Fruit fly (Drosophila melanogaster) S2 (cell line): ENCODE results near the gene otu.
A peak's percentile ranks its signal among the peaks of the same experiment; 100 is the strongest.

Experiments used
- CG8478 ChIP-seq: fragments of >200 bp; optimal IDR thresholded peaks from 2 replicates; lab custom pipeline; 2018
- CTCF ChIP-seq, 2 experiments: fragments of >200 bp; optimal IDR thresholded peaks; 2 replicates each; lab custom pipeline; 2018

Gene otu

DNA sequence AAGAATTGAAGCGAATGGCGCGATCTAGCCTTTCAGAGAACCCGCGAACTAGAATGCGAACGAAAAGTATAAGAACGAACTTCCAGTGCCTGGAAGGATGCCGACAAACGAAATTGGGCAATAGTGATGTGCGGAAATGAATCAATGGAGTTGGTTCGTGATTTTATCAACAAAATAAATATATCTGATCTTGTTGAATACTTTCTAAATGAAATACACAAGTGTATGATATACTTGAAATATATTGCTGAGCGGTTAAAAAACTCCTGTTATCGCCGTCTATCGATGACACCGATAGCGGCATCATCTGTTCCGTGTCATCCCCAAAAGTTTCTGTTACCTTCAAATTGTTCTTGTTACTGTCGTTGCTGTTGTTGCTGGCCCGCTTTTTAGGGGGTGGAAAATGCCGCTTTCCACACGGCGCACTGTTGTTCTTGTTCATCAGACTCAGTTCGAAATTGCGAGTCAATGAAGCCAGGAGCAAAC lies at the start of gene otu:
otu (minus strand) TSS at position 51 of the 486 bp plus-strand sequence.
- TF ChIP-seq CTCF (optimal IDR thresholded peaks at IDR 0.05; lab: Kevin White, UChicago) (no peak), CG8478 (lab: Kevin White, UChicago) (no peak)

DNA sequence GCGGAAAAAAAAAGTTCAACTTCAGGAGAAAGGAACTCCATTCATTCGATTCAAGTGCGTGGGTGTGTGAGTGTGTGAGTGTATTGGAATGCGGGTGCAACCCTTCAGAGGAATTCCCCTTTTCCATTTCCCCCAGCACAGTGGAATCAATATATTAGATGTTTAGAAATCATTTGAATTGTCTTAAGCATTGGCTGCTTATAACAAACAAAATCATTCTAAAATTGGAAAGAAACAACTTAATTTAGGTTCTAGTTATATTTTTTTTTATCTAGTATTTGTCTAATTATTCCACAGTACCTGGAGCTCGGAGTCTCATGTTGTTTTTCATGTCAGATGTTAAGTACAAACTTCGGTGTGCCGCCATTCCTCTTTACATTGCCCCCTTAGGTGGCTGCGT lies 49.7 kb upstream of the otu start:
- no peak for TF ChIP-seq CTCF (optimal IDR thresholded peaks at IDR 0.05; lab: Kevin White, UChicago)
- no peak for TF ChIP-seq CG8478 (lab: Kevin White, UChicago)

DNA sequence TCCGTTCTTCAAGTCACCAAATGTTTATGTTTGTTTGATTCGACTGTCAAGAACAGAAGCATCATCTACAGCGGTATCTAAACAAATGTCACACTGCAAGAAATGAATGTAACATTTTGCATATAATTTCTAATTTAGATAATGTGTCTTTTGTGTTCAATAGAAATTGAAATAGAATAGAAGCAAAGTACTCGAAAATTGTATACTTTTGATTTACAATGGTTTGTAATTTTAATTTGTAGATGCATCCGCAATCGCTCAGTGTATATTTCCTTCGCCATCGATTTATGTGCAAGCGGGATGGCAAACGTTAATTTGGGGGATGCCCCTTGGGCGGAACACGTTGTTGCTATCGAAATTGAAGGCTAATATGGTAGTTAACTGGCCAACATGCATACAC lies 48.8 kb upstream of the otu start:
- TF ChIP-seq CG8478 (lab: Kevin White, UChicago), result no peak
- no peak for TF ChIP-seq CTCF (optimal IDR thresholded peaks at IDR 0.05; lab: Kevin White, UChicago)

DNA sequence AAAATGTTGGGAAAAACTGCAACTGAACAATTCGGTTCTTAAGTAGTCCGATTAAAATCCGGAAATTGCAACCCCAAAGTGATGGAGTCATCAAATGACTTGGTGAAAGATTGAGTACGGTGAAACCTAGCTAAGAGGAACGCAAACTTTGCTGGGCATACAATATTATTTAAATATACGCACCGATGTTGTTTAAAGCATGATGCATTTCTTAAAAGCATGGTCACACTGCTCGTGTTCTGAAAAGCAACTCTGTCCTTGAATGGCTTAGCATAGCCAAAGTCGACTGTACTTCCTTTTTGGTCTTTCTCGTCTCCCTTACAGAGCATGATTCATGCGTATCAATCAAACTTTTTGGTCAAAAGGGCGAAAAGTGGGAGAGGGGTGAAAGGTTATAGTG lies 47.3 kb upstream of the otu start:
- TF ChIP-seq CTCF (optimal IDR thresholded peaks at IDR 0.05; lab: Kevin White, UChicago) (no peak), CG8478 (lab: Kevin White, UChicago) (no peak)

- TF ChIP-seq CTCF (optimal IDR thresholded peaks at IDR 0.05; lab: Kevin White, UChicago), result no peak
- no peak for TF ChIP-seq CG8478 (lab: Kevin White, UChicago)
Observed at dm6 chrX:8534734-8535133, 45.4 kb upstream of the otu start.

DNA sequence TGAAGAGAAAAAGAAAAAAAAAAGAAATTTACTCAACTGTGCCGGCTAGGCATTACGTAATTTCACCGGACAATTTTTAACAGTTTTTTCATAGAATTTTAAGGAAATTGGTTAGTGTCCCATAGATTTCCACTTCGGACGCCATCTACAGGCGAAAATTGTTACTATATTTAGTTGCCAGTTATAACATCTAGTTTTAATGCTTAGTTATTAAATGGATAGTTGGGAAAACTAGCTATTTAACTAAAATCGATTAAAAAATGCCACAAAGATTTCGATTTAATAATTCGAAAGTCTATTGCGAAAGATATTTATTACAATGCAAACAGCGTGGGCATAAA lies 45.0 kb upstream of the otu start:
- TF ChIP-seq CTCF (optimal IDR thresholded peaks at IDR 0.05; lab: Kevin White, UChicago), result peak; percentile 35 to 65
- TF ChIP-seq CG8478 (lab: Kevin White, UChicago), result no peak

DNA sequence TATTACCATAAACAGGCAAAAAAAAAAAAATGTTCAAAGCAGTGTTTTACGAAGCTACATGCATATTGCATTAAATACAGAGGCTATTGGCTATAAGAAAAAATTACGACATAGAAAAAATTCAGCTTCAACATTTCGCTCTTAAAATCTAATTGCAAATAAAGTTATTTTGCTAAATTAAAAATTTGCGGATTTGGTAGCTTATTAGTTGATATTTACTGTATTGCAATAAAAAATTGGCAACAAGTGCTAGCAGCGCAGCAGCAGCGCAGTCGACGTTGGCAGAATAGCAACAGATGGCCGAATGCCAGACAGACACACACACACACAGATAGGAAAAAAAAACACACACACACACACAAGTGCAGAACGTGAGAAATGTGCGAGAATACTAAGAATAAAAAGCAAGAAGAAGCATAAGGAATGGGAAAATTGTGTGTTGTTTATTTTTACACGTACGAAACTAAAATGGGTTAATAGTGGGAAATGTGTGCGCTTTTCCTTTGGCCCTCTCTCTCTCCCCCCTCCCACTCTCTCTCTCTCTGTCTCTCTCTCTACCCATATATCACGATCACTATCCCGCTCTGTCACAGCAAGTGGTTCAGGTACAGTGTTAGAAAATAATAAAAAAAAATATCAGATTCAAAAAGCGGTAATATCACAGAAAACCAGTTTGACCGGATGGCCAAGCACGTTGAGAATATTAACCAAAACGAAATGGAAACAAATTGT lies 44.4 kb upstream of the otu start:
- TF ChIP-seq CTCF (optimal IDR thresholded peaks at IDR 0.05; lab: Kevin White, UChicago) (no peak), CG8478 (lab: Kevin White, UChicago) (no peak)

- TF ChIP-seq CTCF (optimal IDR thresholded peaks at IDR 0.05; lab: Kevin White, UChicago), result no peak
- no peak for TF ChIP-seq CG8478 (lab: Kevin White, UChicago)
Observed at dm6 chrX:8531775-8532174, 42.4 kb upstream of the otu start.

dm6 chrX:8529598-8529997 lies 40.3 kb upstream of the otu start, which contains the start of gene PIP82:
Gene PIP82, minus strand, starts transcription at chrX:8529698.
- no peak for TF ChIP-seq CTCF (optimal IDR thresholded peaks at IDR 0.05; lab: Kevin White, UChicago)
- TF ChIP-seq CG8478 (lab: Kevin White, UChicago), result no peak

dm6 chrX:8523572-8524155 lies 34.3 kb upstream of the otu start:
- TF ChIP-seq CG8478 (lab: Kevin White, UChicago), result no peak
- TF ChIP-seq CTCF (optimal IDR thresholded peaks at IDR 0.05; lab: Kevin White, UChicago), result no peak

DNA sequence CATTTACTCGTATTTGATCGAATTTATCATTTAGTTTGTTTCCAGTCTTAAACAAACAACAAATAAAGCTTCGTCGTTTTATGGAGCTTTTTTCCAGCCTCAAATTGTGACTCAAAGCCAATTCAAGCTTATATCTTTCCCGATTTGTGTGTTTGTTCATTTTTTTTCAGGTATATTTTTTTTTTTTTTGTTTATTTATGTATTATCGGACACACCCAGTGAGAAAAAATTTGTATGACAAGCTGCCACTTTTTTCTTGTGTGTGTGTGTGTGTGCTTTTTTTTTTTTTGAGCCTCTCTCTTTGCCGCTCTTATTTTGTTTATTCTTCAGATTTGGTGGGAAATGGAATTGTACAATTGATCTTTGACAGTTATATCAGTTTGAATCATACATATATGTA lies 33.2 kb upstream of the otu start:
- TF ChIP-seq CG8478 (lab: Kevin White, UChicago), result no peak
- TF ChIP-seq CTCF (optimal IDR thresholded peaks at IDR 0.05; lab: Kevin White, UChicago), result no peak

DNA sequence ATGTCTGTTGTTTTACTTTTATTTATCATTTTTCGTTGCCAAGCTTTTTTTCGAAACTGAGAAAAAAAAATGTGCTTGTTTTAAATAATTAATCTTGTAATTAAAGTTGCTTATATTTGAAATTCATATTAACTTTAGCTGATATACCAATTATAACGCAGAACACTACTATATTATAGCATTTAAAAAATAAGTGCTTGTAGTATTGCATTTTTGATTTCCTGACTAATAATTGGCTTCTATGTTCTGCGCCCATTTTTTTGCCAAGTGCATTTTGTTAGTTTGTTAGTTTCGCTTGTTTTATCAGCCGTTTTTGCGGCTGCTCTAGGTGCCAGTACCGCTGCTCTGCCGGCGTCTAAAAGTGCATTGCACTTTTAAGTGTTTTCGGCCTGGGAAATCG lies 32.2 kb upstream of the otu start:
- TF ChIP-seq CTCF (optimal IDR thresholded peaks at IDR 0.05; lab: Kevin White, UChicago) (no peak), CG8478 (lab: Kevin White, UChicago) (no peak)

DNA sequence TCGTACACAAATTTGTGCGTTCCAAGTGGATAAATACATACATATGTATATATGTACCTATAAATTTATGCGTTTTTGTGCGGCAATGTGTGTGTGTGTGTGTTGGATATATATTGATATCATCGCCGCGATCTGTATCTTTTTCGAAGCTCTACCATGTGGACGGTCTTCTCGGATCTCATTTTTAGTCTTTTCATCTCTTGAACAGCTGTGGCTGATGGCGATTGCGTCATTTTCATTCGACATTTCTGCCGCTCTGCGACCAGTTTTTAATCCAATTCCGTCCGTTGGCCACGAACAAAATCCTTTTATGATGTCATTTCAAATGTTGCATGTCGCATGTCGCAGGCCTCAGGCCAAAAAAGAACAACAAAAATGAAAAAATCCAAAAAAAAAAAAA lies 31.2 kb upstream of the otu start:
- TF ChIP-seq CG8478 (lab: Kevin White, UChicago) (no peak), CTCF (optimal IDR thresholded peaks at IDR 0.05; lab: Kevin White, UChicago) (no peak)

- TF ChIP-seq CTCF (optimal IDR thresholded peaks at IDR 0.05; lab: Kevin White, UChicago) (no peak), CG8478 (lab: Kevin White, UChicago) (no peak)
Observed at dm6 chrX:8518025-8518661, 28.8 kb upstream of the otu start.
